Worm (Caenorhabditis elegans) whole organism, L2 larva: ENCODE results near the gene C46H3.2.
A peak's percentile ranks its signal among the peaks of the same experiment; 100 is the strongest.

Source experiments
- C34F6.9 ChIP-seq: fragments of 150-350 bp; optimal IDR thresholded peaks from 2 replicates; lab custom pipeline; 2014; ENCODE audit warnings: missing biosample characterization, missing genetic modification characterization
- F13H6.1 ChIP-seq: sonication (generic microtip); optimal IDR thresholded peaks from 2 replicates; lab custom pipeline; 2016; ENCODE audit warnings: missing genetic modification characterization, missing compliant biosample characterization
- R02D3.7 ChIP-seq: fragments of 150-350 bp; optimal IDR thresholded peaks from 2 replicates; lab custom pipeline; 2014; ENCODE audit warnings: missing biosample characterization, missing genetic modification characterization
- Y55F3AM.14 ChIP-seq: fragments of 200-800 bp; sonication (Bioruptor generic); optimal IDR thresholded peaks from 2 replicates; lab custom pipeline; 2018; ENCODE audit warnings: mild to moderate bottlenecking, missing genetic modification characterization, missing compliant biosample characterization
- ZK546.5 ChIP-seq: sonication (generic microtip); optimal IDR thresholded peaks from 2 replicates; lab custom pipeline; 2017; ENCODE audit warnings: missing biosample characterization, missing genetic modification characterization
- alr-1 ChIP-seq: fragments of 150-350 bp; optimal IDR thresholded peaks from 2 replicates; lab custom pipeline; 2014; ENCODE audit warnings: missing biosample characterization, missing genetic modification characterization
- ama-1 ChIP-seq: fragments of 150-350 bp; optimal IDR thresholded peaks from 2 replicates; lab custom pipeline; 2018; ENCODE audit warnings: inconsistent platforms
- blmp-1 ChIP-seq: sonication (generic microtip); optimal IDR thresholded peaks from 2 replicates; lab custom pipeline; 2017; ENCODE audit warnings: missing genetic modification characterization, mild to moderate bottlenecking, missing compliant biosample characterization, antibody characterized with exemption, moderate library complexity; ENCODE audit not compliant: insufficient read depth
- ceh-16 ChIP-seq: fragments of 150-350 bp; optimal IDR thresholded peaks from 2 replicates; lab custom pipeline; 2014; ENCODE audit warnings: missing biosample characterization, missing genetic modification characterization
- crh-2 ChIP-seq: sonication (generic microtip); optimal IDR thresholded peaks from 2 replicates; lab custom pipeline; 2017; ENCODE audit warnings: missing biosample characterization, missing genetic modification characterization
- dmd-4 ChIP-seq: sonication (generic microtip); optimal IDR thresholded peaks from 2 replicates; lab custom pipeline; 2017; ENCODE audit warnings: missing biosample characterization, missing genetic modification characterization
- elt-1 ChIP-seq: fragments of 150-350 bp; optimal IDR thresholded peaks from 2 replicates; lab custom pipeline; 2014; ENCODE audit warnings: missing biosample characterization, missing genetic modification characterization
- elt-3 ChIP-seq: sonication (generic microtip); optimal IDR thresholded peaks from 2 replicates; lab custom pipeline; 2017; ENCODE audit warnings: missing biosample characterization, missing genetic modification characterization
- fos-1 ChIP-seq: fragments of 150-350 bp; optimal IDR thresholded peaks from 2 replicates; lab custom pipeline; 2014; ENCODE audit warnings: missing biosample characterization, missing genetic modification characterization
- gmeb-1 ChIP-seq: fragments of 150-350 bp; optimal IDR thresholded peaks from 2 replicates; lab custom pipeline; 2014; ENCODE audit warnings: missing biosample characterization, missing genetic modification characterization
- lin-11 ChIP-seq: fragments of 150-350 bp; sonication (generic microtip); optimal IDR thresholded peaks from 2 replicates; lab custom pipeline; 2014; ENCODE audit warnings: missing biosample characterization, missing genetic modification characterization, inconsistent platforms, mixed read lengths
- lin-13 ChIP-seq: fragments of 150-350 bp; optimal IDR thresholded peaks from 2 replicates; lab custom pipeline; 2014; ENCODE audit warnings: missing biosample characterization, missing genetic modification reagents, missing genetic modification characterization
- lin-39 ChIP-seq: fragments of 150-350 bp; optimal IDR thresholded peaks from 2 replicates; lab custom pipeline; 2014; ENCODE audit warnings: missing biosample characterization, missing genetic modification reagents, missing genetic modification characterization
- lsy-2 ChIP-seq, 2 experiments: fragments of 150-350 bp in 1 of 2; sonication (generic microtip) in 1 of 2; optimal IDR thresholded peaks; 2 replicates each; lab custom pipeline; 2014 to 2017; ENCODE audit warnings: missing biosample characterization in 2 of 2, missing genetic modification characterization in 2 of 2
- mbf-1 ChIP-seq: sonication (generic microtip); optimal IDR thresholded peaks from 2 replicates; lab custom pipeline; 2017; ENCODE audit warnings: missing biosample characterization, missing genetic modification characterization
- mdl-1 ChIP-seq, 2 experiments: fragments of 150-350 bp in 1 of 2; sonication (generic microtip) in 1 of 2; optimal IDR thresholded peaks; 2 replicates each; lab custom pipeline; 2017; ENCODE audit warnings: missing biosample characterization in 2 of 2, missing genetic modification characterization in 2 of 2
- nhr-129 ChIP-seq: fragments of 150-350 bp; optimal IDR thresholded peaks from 2 replicates; lab custom pipeline; 2014; ENCODE audit warnings: missing biosample characterization, missing genetic modification characterization
- nhr-21 ChIP-seq: fragments of 150-350 bp; optimal IDR thresholded peaks from 2 replicates; lab custom pipeline; 2014; ENCODE audit warnings: missing biosample characterization, missing genetic modification characterization
- nhr-23 ChIP-seq: fragments of 150-350 bp; optimal IDR thresholded peaks from 2 replicates; lab custom pipeline; 2014; ENCODE audit warnings: missing biosample characterization, missing genetic modification reagents, missing genetic modification characterization
- nhr-237 ChIP-seq: fragments of 150-350 bp; optimal IDR thresholded peaks from 2 replicates; lab custom pipeline; 2014; ENCODE audit warnings: missing biosample characterization, missing genetic modification characterization
- nhr-25 ChIP-seq: fragments of 150-350 bp; sonication (generic microtip); optimal IDR thresholded peaks from 3 replicates; lab custom pipeline; 2014; ENCODE audit warnings: missing biosample characterization, missing genetic modification characterization
- nhr-77 ChIP-seq: fragments of 150-350 bp; optimal IDR thresholded peaks from 2 replicates; lab custom pipeline; 2014; ENCODE audit warnings: missing biosample characterization, missing genetic modification characterization
- sem-4 ChIP-seq: fragments of 150-350 bp; optimal IDR thresholded peaks from 2 replicates; lab custom pipeline; 2014; ENCODE audit warnings: missing biosample characterization, missing genetic modification reagents, missing genetic modification characterization
- sma-9 ChIP-seq, 2 experiments: fragments of 150-350 bp in 1 of 2; sonication (generic microtip) in 1 of 2; optimal IDR thresholded peaks; 2 replicates each; lab custom pipeline; 2014 to 2016; ENCODE audit warnings: missing genetic modification characterization in 2 of 2, mild to moderate bottlenecking in 1 of 2, missing biosample characterization in 1 of 2, missing compliant biosample characterization in 1 of 2, missing genetic modification reagents in 1 of 2, moderate library complexity in 1 of 2
- snpc-4 ChIP-seq: fragments of 150-350 bp; optimal IDR thresholded peaks from 2 replicates; lab custom pipeline; 2014; ENCODE audit warnings: missing biosample characterization, missing genetic modification characterization
- unc-39 ChIP-seq: fragments of 150-350 bp; optimal IDR thresholded peaks from 2 replicates; lab custom pipeline; 2014; ENCODE audit warnings: missing biosample characterization, missing genetic modification characterization
- unc-55 ChIP-seq: fragments of 150-350 bp; sonication (generic microtip); optimal IDR thresholded peaks from 3 replicates; lab custom pipeline; 2014; ENCODE audit warnings: missing biosample characterization, missing genetic modification reagents, missing genetic modification characterization
- unc-62 ChIP-seq: fragments of 150-350 bp; optimal IDR thresholded peaks from 2 replicates; lab custom pipeline; 2014; ENCODE audit warnings: missing biosample characterization, missing genetic modification reagents, missing genetic modification characterization
- zag-1 ChIP-seq: fragments of 150-350 bp; optimal IDR thresholded peaks from 2 replicates; lab custom pipeline; 2014; ENCODE audit warnings: missing biosample characterization, missing genetic modification characterization
- ztf-1 ChIP-seq: fragments of 200-800 bp; sonication (Bioruptor generic); conservative IDR thresholded peaks from 2 replicates; pipeline ENCODE4 v1.3.6; 2022; ENCODE audit warnings: missing genetic modification characterization, missing compliant biosample characterization
- ztf-11 ChIP-seq: sonication (generic microtip); optimal IDR thresholded peaks from 2 replicates; lab custom pipeline; 2017; ENCODE audit warnings: missing biosample characterization, missing genetic modification characterization
- ztf-4 ChIP-seq: fragments of 150-350 bp; optimal IDR thresholded peaks from 2 replicates; lab custom pipeline; 2014; ENCODE audit warnings: missing biosample characterization, missing genetic modification characterization

C46H3.2 gene

DNA sequence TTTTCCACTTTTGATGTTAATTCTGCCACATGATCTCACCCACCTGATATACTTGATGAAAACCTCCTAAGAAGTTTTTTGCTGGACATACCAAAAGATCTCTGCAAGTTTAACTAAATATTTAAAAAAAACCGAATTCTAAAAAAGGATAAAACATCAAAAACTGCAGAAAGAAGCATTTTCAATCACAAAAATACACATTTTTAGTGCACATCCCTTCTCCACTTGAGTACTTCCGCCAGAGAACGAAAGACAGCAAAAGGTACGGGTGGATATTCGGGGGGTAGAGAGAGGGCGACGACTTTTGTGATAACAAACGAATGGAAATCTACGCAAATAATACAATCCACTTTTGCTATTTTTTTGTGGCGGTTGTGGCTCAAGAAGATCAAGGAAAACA, at the start of gene C46H3.2:
C46H3.2 (minus strand) TSS at position 101 of the 400 bp plus-strand sequence.
- TF ChIP-seq ceh-16 (tag; lab: Kevin White, UChicago) (no peak), alr-1 (tag; lab: Kevin White, UChicago) (no peak), Y55F3AM.14 (GFP tag; lab: Kevin White, UChicago) (no peak), fos-1 (no peak), lin-13 (GFP tag; lab: Kevin White, UChicago) (no peak), dmd-4 (no peak), zag-1 (no peak), gmeb-1 (tag; lab: Kevin White, UChicago) (no peak), nhr-77 (tag; lab: Kevin White, UChicago) (no peak), unc-39 (no peak), C34F6.9 (tag; lab: Kevin White, UChicago) (no peak), ZK546.5 (tag; lab: Kevin White, UChicago) (no peak), ztf-11 (tag; lab: Kevin White, UChicago) (no peak)

DNA sequence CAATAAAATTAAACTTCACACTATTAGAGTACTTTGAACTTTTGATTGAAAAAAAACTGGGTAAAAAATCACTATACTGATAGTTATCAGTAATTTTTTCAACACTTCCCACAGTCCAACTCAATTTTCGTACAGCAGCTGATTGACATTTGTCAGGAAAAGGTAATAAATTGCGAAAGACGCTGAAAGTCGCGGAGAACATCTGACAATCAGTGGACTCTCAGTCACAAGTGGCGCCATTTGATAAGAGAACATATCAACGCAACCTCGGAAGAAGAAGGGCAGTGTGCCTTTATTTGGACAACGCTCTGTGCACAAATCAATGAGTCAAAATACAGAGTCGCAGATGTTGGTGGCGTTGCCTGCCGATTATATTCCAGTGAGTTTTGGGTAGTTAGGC, 42.0 kb upstream of the C46H3.2 start, which contains the start of gene C52B11.5:
C52B11.5 (plus strand) TSS at position 250 of the 400 bp plus-strand sequence.
- TF ChIP-seq gmeb-1 (tag; lab: Kevin White, UChicago) (peak; percentile 2), lin-39 (tag; lab: Kevin White, UChicago) (no peak), sma-9 (GFP tag; optimal IDR thresholded peaks at IDR 0.05; lab: Kevin White, UChicago) (peak; percentile 28), sma-9 (tag; optimal IDR thresholded peaks at IDR 0.05; lab: Kevin White, UChicago) (no peak), R02D3.7 (tag; lab: Kevin White, UChicago) (no peak), crh-2 (tag; lab: Kevin White, UChicago) (peak; percentile 21), fos-1 (peak; percentile 85), F13H6.1 (peak; percentile 5)

DNA sequence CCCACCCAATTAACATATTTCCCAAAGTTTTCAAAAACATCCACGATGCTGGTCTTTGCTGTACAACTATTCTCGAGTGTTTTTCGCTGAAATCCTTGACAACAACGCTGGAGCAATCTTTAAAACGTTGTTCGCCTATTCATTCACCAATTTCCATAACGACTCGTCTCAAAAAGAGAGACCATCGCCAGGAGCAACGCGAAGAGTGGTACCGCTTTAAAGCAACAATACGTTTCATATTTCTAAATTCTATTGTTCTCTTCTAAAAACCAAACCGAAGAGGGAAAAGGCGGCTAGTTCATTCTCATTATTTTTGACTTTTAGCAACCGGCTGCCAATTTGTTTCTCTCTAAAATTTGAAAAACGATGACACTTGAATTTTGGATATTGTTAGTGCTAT, 40.0 kb upstream of the C46H3.2 start, which contains the start of gene C25G6.1:
C25G6.1 (plus strand) TSS at position 301 of the 400 bp plus-strand sequence.
- TF ChIP-seq Y55F3AM.14 (GFP tag; lab: Kevin White, UChicago) (no peak), blmp-1 (tag; lab: Kevin White, UChicago) (no peak), elt-1 (tag; lab: Kevin White, UChicago) (no peak), fos-1 (no peak), zag-1 (no peak), unc-55 (GFP tag; lab: Kevin White, UChicago) (no peak), lsy-2 (tag; optimal IDR thresholded peaks at IDR 0.05; lab: Kevin White, UChicago) (no peak), lin-11 (no peak), unc-62 (GFP tag; lab: Kevin White, UChicago) (no peak), nhr-21 (tag; lab: Kevin White, UChicago) (no peak), ztf-1 (GFP tag; lab: Robert Waterston, UW) (no peak), ZK546.5 (tag; lab: Kevin White, UChicago) (no peak), ztf-11 (tag; lab: Kevin White, UChicago) (no peak), elt-3 (tag; lab: Kevin White, UChicago) (no peak), ztf-4 (no peak), sem-4 (tag; lab: Kevin White, UChicago) (no peak), C34F6.9 (tag; lab: Kevin White, UChicago) (no peak), alr-1 (tag; lab: Kevin White, UChicago) (no peak), lin-13 (GFP tag; lab: Kevin White, UChicago) (no peak), snpc-4 (tag; lab: Kevin White, UChicago) (no peak)

DNA sequence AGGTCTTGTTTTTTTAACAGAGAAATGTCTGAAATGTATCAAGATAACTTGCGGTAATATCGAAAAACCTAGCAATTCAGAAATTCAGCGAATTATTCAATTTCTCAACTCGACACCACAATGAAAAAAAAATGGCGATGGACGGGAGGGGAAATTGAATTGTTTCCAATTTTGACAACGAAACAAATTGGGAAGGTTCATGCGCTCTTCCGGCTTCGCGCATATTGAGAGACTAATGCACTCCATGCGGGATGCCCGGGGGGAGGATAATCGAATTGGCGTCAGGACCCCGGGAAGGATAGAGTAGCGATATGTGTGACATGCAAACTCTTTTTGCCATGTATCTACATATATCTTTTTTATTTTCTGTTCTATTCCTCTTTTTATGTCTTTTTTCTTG, 34.8 kb upstream of the C46H3.2 start:
- TF ChIP-seq nhr-129 (no peak), zag-1 (peak; percentile 52)
- TF ChIP-seq, all 48 proteins: peak for 1

DNA sequence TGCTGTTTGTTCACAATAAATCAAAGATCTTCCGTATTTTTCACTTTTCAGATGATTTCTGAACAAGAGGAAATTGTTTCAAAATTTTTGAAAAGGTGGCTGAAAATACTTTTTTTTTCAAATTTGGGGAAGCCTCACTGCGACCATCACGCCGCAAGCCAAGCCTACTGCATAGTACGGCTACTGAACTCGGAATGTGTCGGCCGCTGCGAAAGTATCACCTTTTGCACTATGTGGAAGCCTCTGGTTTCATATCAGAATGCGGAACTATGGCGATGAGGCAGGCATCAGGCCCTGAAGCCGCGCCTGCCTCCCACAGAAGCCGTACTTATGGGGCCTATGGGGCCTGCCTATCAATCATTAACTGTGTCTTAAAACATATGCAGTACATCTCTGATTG, 27.1 kb upstream of the C46H3.2 start:
- TF ChIP-seq ztf-1 (GFP tag; lab: Robert Waterston, UW) (no peak), lin-13 (GFP tag; lab: Kevin White, UChicago) (no peak), nhr-129 (no peak), R02D3.7 (tag; lab: Kevin White, UChicago) (no peak), snpc-4 (tag; lab: Kevin White, UChicago) (no peak), nhr-237 (tag; lab: Kevin White, UChicago) (no peak), nhr-23 (tag; lab: Kevin White, UChicago) (no peak), nhr-25 (tag; lab: Kevin White, UChicago) (no peak), ama-1 (lab: Kevin White, UChicago) (no peak), mbf-1 (tag; lab: Kevin White, UChicago) (no peak), mdl-1 (tag; optimal IDR thresholded peaks at IDR 0.05; lab: Kevin White, UChicago) (no peak)
